Fruit fly (Drosophila melanogaster) whole organism, wandering third instar larva: Measurements from ENCODE around the gene crc.
A peak's percentile ranks its signal among the peaks of the same experiment; 100 is the strongest.

Experiments
- Abd-B ChIP-seq: fragments of >200 bp; optimal IDR thresholded peaks from 2 replicates; lab custom pipeline; 2017; ENCODE audit warnings: missing biosample characterization, missing genetic modification characterization
- CG32264 ChIP-seq: fragments of 200-800 bp; sonication (Bioruptor generic); optimal IDR thresholded peaks from 2 replicates; lab custom pipeline; 2016; ENCODE audit warnings: missing biosample characterization, missing genetic modification characterization
- CG9705 ChIP-seq: fragments of 200-800 bp; sonication (Bioruptor generic); optimal IDR thresholded peaks from 2 replicates; lab custom pipeline; 2018; ENCODE audit warnings: missing biosample characterization, mild to moderate bottlenecking, missing genetic modification characterization
- CrebA ChIP-seq: fragments of 200-800 bp; sonication (Bioruptor generic); optimal IDR thresholded peaks from 2 replicates; lab custom pipeline; 2016; ENCODE audit warnings: missing biosample characterization, mild to moderate bottlenecking, missing genetic modification characterization, borderline replicate concordance
- Dfd ChIP-seq: fragments of >200 bp; optimal IDR thresholded peaks from 2 replicates; lab custom pipeline; 2017; ENCODE audit warnings: missing biosample characterization, missing genetic modification characterization
- Dif ChIP-seq: fragments of 200-275, 200-300 bp; sonication (Bioruptor generic); optimal IDR thresholded peaks from 2 replicates; lab custom pipeline; 2018; ENCODE audit warnings: missing biosample characterization, missing genetic modification characterization; ENCODE audit not compliant: partially characterized antibody
- GATAd ChIP-seq: sonication (Bioruptor generic); optimal IDR thresholded peaks from 2 replicates; lab custom pipeline; 2016; ENCODE audit warnings: missing biosample characterization, missing genetic modification characterization
- HLH106 ChIP-seq: fragments of 200-800 bp; optimal IDR thresholded peaks from 3 replicates; lab custom pipeline; 2019; ENCODE audit warnings: missing biosample characterization, mild to moderate bottlenecking, missing genetic modification characterization, moderate library complexity
- Hnf4 ChIP-seq: fragments of 200-800 bp; sonication (Bioruptor generic); optimal IDR thresholded peaks from 2 replicates; lab custom pipeline; 2016; ENCODE audit warnings: missing biosample characterization, mild to moderate bottlenecking, missing genetic modification characterization
- Hr78 ChIP-seq: fragments of >200 bp; optimal IDR thresholded peaks from 2 replicates; lab custom pipeline; 2017; ENCODE audit warnings: missing biosample characterization, missing genetic modification characterization
- Hr83 ChIP-seq: fragments of 200-300 bp; sonication (Bioruptor generic); optimal IDR thresholded peaks from 2 replicates; lab custom pipeline; 2016; ENCODE audit warnings: missing biosample characterization, mild to moderate bottlenecking, missing genetic modification characterization, moderate library complexity; ENCODE audit not compliant: poor library complexity, severe bottlenecking
- Jra ChIP-seq: sonication (Bioruptor generic); optimal IDR thresholded peaks from 2 replicates; lab custom pipeline; 2016; ENCODE audit warnings: missing biosample characterization, missing genetic modification characterization
- Mio ChIP-seq: sonication (Bioruptor generic); optimal IDR thresholded peaks from 2 replicates; lab custom pipeline; 2016; ENCODE audit warnings: missing biosample characterization, missing genetic modification characterization
- Myc ChIP-seq: fragments of >200 bp; optimal IDR thresholded peaks from 2 replicates; lab custom pipeline; 2017
- N ChIP-seq: fragments of >200 bp; optimal IDR thresholded peaks from 2 replicates; lab custom pipeline; 2018; ENCODE audit warnings: missing biosample characterization, missing external identifiers, missing genetic modification characterization
- OdsH ChIP-seq: fragments of 200-800 bp; sonication (Bioruptor generic); optimal IDR thresholded peaks from 2 replicates; lab custom pipeline; 2016; ENCODE audit warnings: missing biosample characterization, mild to moderate bottlenecking, missing genetic modification characterization
- Rel ChIP-seq, 2 experiments: fragments of 200-800 bp; sonication (Bioruptor generic) in 1 of 2; optimal IDR thresholded peaks; 2 replicates in 1 of 2; 3 replicates in 1 of 2; lab custom pipeline; 2016 to 2019; ENCODE audit warnings: mild to moderate bottlenecking in 2 of 2, missing biosample characterization in 2 of 2, missing genetic modification characterization in 2 of 2, moderate library complexity in 1 of 2
- Sp1 ChIP-seq: fragments of 200-800 bp; sonication (Bioruptor generic); optimal IDR thresholded peaks from 3 replicates; lab custom pipeline; 2019; ENCODE audit warnings: missing biosample characterization, mild to moderate bottlenecking, missing genetic modification characterization, moderate library complexity
- Vsx2 ChIP-seq: fragments of 200-300, 225-300 bp; sonication (Bioruptor generic); optimal IDR thresholded peaks from 2 replicates; lab custom pipeline; 2018; ENCODE audit warnings: missing biosample characterization, missing genetic modification characterization; ENCODE audit not compliant: partially characterized antibody
- br ChIP-seq: fragments of 200-800 bp; sonication (Bioruptor generic); optimal IDR thresholded peaks from 2 replicates; lab custom pipeline; 2016; ENCODE audit warnings: missing biosample characterization, missing genetic modification characterization
- brk ChIP-seq: fragments of 200-800 bp; sonication (Bioruptor generic); optimal IDR thresholded peaks from 2 replicates; lab custom pipeline; 2016; ENCODE audit warnings: missing biosample characterization, mild to moderate bottlenecking, missing genetic modification characterization
- dl ChIP-seq, 2 experiments: fragments of 175-275, 200-275 bp in 1 of 2; fragments of 200-275 bp in 1 of 2; sonication (Bioruptor generic); optimal IDR thresholded peaks; lab custom pipeline; 2018; ENCODE audit warnings: mild to moderate bottlenecking in 2 of 2, missing biosample characterization in 2 of 2, missing genetic modification characterization in 2 of 2, moderate library complexity in 2 of 2; ENCODE audit not compliant: partially characterized antibody in 2 of 2, insufficient read depth in 1 of 2
- dmrt93B ChIP-seq: fragments of 200-800 bp; sonication (Bioruptor generic); optimal IDR thresholded peaks from 2 replicates; lab custom pipeline; 2018; ENCODE audit warnings: missing biosample characterization, mild to moderate bottlenecking, missing genetic modification characterization
- dsf ChIP-seq: sonication (Bioruptor generic); optimal IDR thresholded peaks from 2 replicates; lab custom pipeline; 2016; ENCODE audit warnings: missing biosample characterization, missing genetic modification characterization, borderline replicate concordance
- ey ChIP-seq: fragments of 200-800 bp; sonication (Bioruptor generic); optimal IDR thresholded peaks from 2 replicates; lab custom pipeline; 2016; ENCODE audit warnings: missing biosample characterization, missing genetic modification characterization
- foxo ChIP-seq, 2 experiments: fragments of 200-800 bp; sonication (Bioruptor generic); optimal IDR thresholded peaks; 2 replicates in 1 of 2; 3 replicates in 1 of 2; lab custom pipeline; 2016 to 2017; ENCODE audit warnings: missing biosample characterization in 2 of 2, missing genetic modification characterization in 2 of 2
- fru ChIP-seq: fragments of 200-800 bp; sonication (Bioruptor generic); optimal IDR thresholded peaks from 3 replicates; lab custom pipeline; 2016; ENCODE audit warnings: missing biosample characterization, mild to moderate bottlenecking, missing genetic modification characterization
- h ChIP-seq: fragments of 200-800 bp; sonication (Bioruptor generic); optimal IDR thresholded peaks from 3 replicates; lab custom pipeline; 2016; ENCODE audit warnings: missing biosample characterization, mild to moderate bottlenecking, missing genetic modification characterization
- jim ChIP-seq: fragments of 175-275, 200-325 bp; sonication (Bioruptor generic); optimal IDR thresholded peaks from 2 replicates; lab custom pipeline; 2016; ENCODE audit warnings: missing biosample characterization, mild to moderate bottlenecking, missing genetic modification characterization
- lola ChIP-seq: fragments of >200 bp; optimal IDR thresholded peaks from 2 replicates; lab custom pipeline; 2017; ENCODE audit warnings: missing biosample characterization, missing genetic modification characterization
- pan ChIP-seq: fragments of >200 bp; optimal IDR thresholded peaks from 2 replicates; lab custom pipeline; 2017
- psq ChIP-seq: fragments of 200-800 bp; sonication (Bioruptor generic); optimal IDR thresholded peaks from 3 replicates; lab custom pipeline; 2017; ENCODE audit warnings: missing biosample characterization, mild to moderate bottlenecking, missing genetic modification characterization, moderate library complexity
- rgr ChIP-seq: fragments of 200-800 bp; sonication (Bioruptor generic); optimal IDR thresholded peaks from 3 replicates; lab custom pipeline; 2016; ENCODE audit warnings: missing biosample characterization, mild to moderate bottlenecking, missing genetic modification characterization
- sage ChIP-seq: fragments of 200-800 bp; sonication (Bioruptor generic); optimal IDR thresholded peaks from 2 replicates; lab custom pipeline; 2016; ENCODE audit warnings: missing biosample characterization, mild to moderate bottlenecking, missing genetic modification characterization
- sv ChIP-seq: fragments of 200-800 bp; sonication (Bioruptor generic); optimal IDR thresholded peaks from 3 replicates; lab custom pipeline; 2016; ENCODE audit warnings: missing biosample characterization, missing genetic modification characterization
- tai ChIP-seq: sonication (Bioruptor generic); optimal IDR thresholded peaks from 2 replicates; lab custom pipeline; 2016; ENCODE audit warnings: missing biosample characterization, missing genetic modification characterization
- usp ChIP-seq: fragments of >200 bp; optimal IDR thresholded peaks from 2 replicates; lab custom pipeline; 2017; ENCODE audit warnings: missing biosample characterization, missing genetic modification characterization
- woc ChIP-seq: sonication (Bioruptor generic); optimal IDR thresholded peaks from 2 replicates; lab custom pipeline; 2016; ENCODE audit warnings: missing biosample characterization, mild to moderate bottlenecking, missing genetic modification characterization

The crc gene

dm6 chr2L:21310427-21311199 lies at the start of gene crc:
TSS of gene crc (plus strand) at chr2L:21310866.
- TF ChIP-seq dl (GFP tag; optimal IDR thresholded peaks at IDR 0.05; lab: Kevin White, UChicago; ENCODE audit: insufficient read depth in 1 of 2, partially characterized antibody in 2 of 2) (no peak), CrebA (GFP tag; lab: Kevin White, UChicago) (peak; percentile 87), dsf (no peak), CG32264 (no peak), Myc (no peak), N (GFP tag; lab: Kevin White, UChicago) (peak; percentile 7), br (GFP tag; lab: Kevin White, UChicago) (peak; percentile 21), jim (GFP tag; lab: Kevin White, UChicago) (no peak), brk (GFP tag; lab: Kevin White, UChicago) (peak; percentile 41), usp (GFP tag; lab: Kevin White, UChicago) (no peak), sv (GFP tag; lab: Kevin White, UChicago) (peak; percentile 46), CG9705 (GFP tag; lab: Kevin White, UChicago) (no peak), HLH106 (tag; lab: Kevin White, UChicago) (peak; percentile 39), Rel (GFP tag; optimal IDR thresholded peaks at IDR 0.05; lab: Kevin White, UChicago) (no peak), Rel (tag; optimal IDR thresholded peaks at IDR 0.05; lab: Kevin White, UChicago) (peak; percentile 12), Hnf4 (GFP tag; lab: Kevin White, UChicago) (peak; percentile 36), foxo (GFP tag; optimal IDR thresholded peaks at IDR 0.05; lab: Kevin White, UChicago) (peak in 1 of 2 experiments; percentile 47), Vsx2 (no peak), rgr (GFP tag; lab: Kevin White, UChicago) (peak; percentile 16), woc (GFP tag; lab: Kevin White, UChicago) (peak; percentile 53), tai (GFP tag; lab: Kevin White, UChicago) (peak; percentile 50)
- TF ChIP-seq, all 38 proteins: peak for 12

dm6 chr2L:21260869-21261268 lies 49.8 kb upstream of the crc start:
- no peak for TF ChIP-seq OdsH (GFP tag; lab: Kevin White, UChicago)
- TF ChIP-seq Hr78 = no peak
- no peak for TF ChIP-seq foxo (GFP tag; optimal IDR thresholded peaks at IDR 0.05; lab: Kevin White, UChicago)
- TF ChIP-seq HLH106 (tag; lab: Kevin White, UChicago) = peak; percentile 27
- TF ChIP-seq tai (GFP tag; lab: Kevin White, UChicago) = peak; percentile 11
- TF ChIP-seq Hnf4 (GFP tag; lab: Kevin White, UChicago) = peak; percentile 30
- TF ChIP-seq rgr (GFP tag; lab: Kevin White, UChicago) = no peak
- no peak for TF ChIP-seq Mio (GFP tag; lab: Kevin White, UChicago)
- no peak for TF ChIP-seq sage (GFP tag; lab: Kevin White, UChicago)
- TF ChIP-seq Abd-B (GFP tag; lab: Kevin White, UChicago) = no peak
- no peak for TF ChIP-seq Jra (GFP tag; lab: Kevin White, UChicago)
- no peak for TF ChIP-seq Dif
- no peak for TF ChIP-seq dmrt93B (GFP tag; lab: Kevin White, UChicago)
- peak; percentile 27 for TF ChIP-seq ey
- peak; percentile 26 for TF ChIP-seq CG9705 (GFP tag; lab: Kevin White, UChicago)
- TF ChIP-seq jim (GFP tag; lab: Kevin White, UChicago) = no peak
- TF ChIP-seq Vsx2 = no peak
- TF ChIP-seq brk (GFP tag; lab: Kevin White, UChicago) = no peak
- TF ChIP-seq Hr83 (GFP tag; lab: Kevin White, UChicago) = no peak
- TF ChIP-seq lola (GFP tag; lab: Kevin White, UChicago) = no peak
- TF ChIP-seq br (GFP tag; lab: Kevin White, UChicago) = peak; percentile 17
- TF ChIP-seq sv (GFP tag; lab: Kevin White, UChicago) = no peak
- peak; percentile 46 for TF ChIP-seq h (GFP tag; lab: Kevin White, UChicago)
- TF ChIP-seq Rel (GFP tag; optimal IDR thresholded peaks at IDR 0.05; lab: Kevin White, UChicago) = no peak
- TF ChIP-seq Rel (tag; optimal IDR thresholded peaks at IDR 0.05; lab: Kevin White, UChicago) = no peak
- no peak for TF ChIP-seq Dfd (GFP tag; lab: Kevin White, UChicago)
- TF ChIP-seq CG32264 = no peak
- TF ChIP-seq dsf = no peak
- no peak for TF ChIP-seq Sp1 (GFP tag; lab: Kevin White, UChicago)
- no peak for TF ChIP-seq woc (GFP tag; lab: Kevin White, UChicago)
- no peak for TF ChIP-seq N (GFP tag; lab: Kevin White, UChicago)
- no peak for TF ChIP-seq dl (GFP tag; optimal IDR thresholded peaks at IDR 0.05; lab: Kevin White, UChicago; ENCODE audit: insufficient read depth in 1 of 2, partially characterized antibody in 2 of 2)
- peak; percentile 14 for TF ChIP-seq fru (GFP tag; lab: Kevin White, UChicago)
- no peak for TF ChIP-seq GATAd (GFP tag; lab: Kevin White, UChicago)
- TF ChIP-seq Myc = no peak
- TF ChIP-seq psq (GFP tag; lab: Kevin White, UChicago) = peak; percentile 22
- no peak for TF ChIP-seq CrebA (GFP tag; lab: Kevin White, UChicago)
- TF ChIP-seq usp (GFP tag; lab: Kevin White, UChicago) = no peak
- TF ChIP-seq pan (lab: Kevin White, UChicago) = no peak
